Worm (Caenorhabditis elegans) whole organism, late embryonic: ENCODE data around the gene gex-3.

Experiments
- C08G9.2 ChIP-seq: sonication (generic microtip); optimal IDR thresholded peaks from 2 replicates; lab custom pipeline; 2016; ENCODE audit warnings: mild to moderate bottlenecking, missing genetic modification characterization, moderate library complexity, missing compliant biosample characterization
- F13H6.1 ChIP-seq: sonication (generic microtip); optimal IDR thresholded peaks from 2 replicates; lab custom pipeline; 2016; ENCODE audit warnings: missing genetic modification characterization, missing compliant biosample characterization
- T23F11.4 ChIP-seq: fragments of 200-800 bp; sonication (Bioruptor generic); optimal IDR thresholded peaks from 2 replicates; lab custom pipeline; 2018; ENCODE audit warnings: mild to moderate bottlenecking, missing genetic modification characterization, missing compliant biosample characterization
- Y22D7AL.16 ChIP-seq: sonication (generic microtip); optimal IDR thresholded peaks from 2 replicates; lab custom pipeline; 2016; ENCODE audit warnings: missing genetic modification characterization, missing compliant biosample characterization
- ama-1 ChIP-seq: fragments of 150-350 bp; optimal IDR thresholded peaks from 2 replicates; lab custom pipeline; 2014
- ceh-14 ChIP-seq: sonication (generic microtip); optimal IDR thresholded peaks from 2 replicates; lab custom pipeline; 2016; ENCODE audit warnings: missing genotype, missing genetic modification characterization, missing compliant biosample characterization
- ceh-18 ChIP-seq: sonication (generic microtip); optimal IDR thresholded peaks from 2 replicates; lab custom pipeline; 2016; ENCODE audit warnings: missing genetic modification characterization, missing compliant biosample characterization
- ceh-2 ChIP-seq: sonication (generic microtip); optimal IDR thresholded peaks from 2 replicates; lab custom pipeline; 2016; ENCODE audit warnings: missing genotype, missing genetic modification characterization, missing compliant biosample characterization
- ceh-22 ChIP-seq: sonication (generic microtip); optimal IDR thresholded peaks from 2 replicates; lab custom pipeline; 2017; ENCODE audit warnings: missing biosample characterization, missing genetic modification characterization
- ceh-24 ChIP-seq: sonication (generic microtip); optimal IDR thresholded peaks from 2 replicates; lab custom pipeline; 2016; ENCODE audit warnings: mild to moderate bottlenecking, missing genetic modification characterization, missing compliant biosample characterization
- ceh-30 ChIP-seq: fragments of 150-350 bp; optimal IDR thresholded peaks from 2 replicates; lab custom pipeline; 2014; ENCODE audit warnings: missing biosample characterization, missing genetic modification characterization
- ceh-31 ChIP-seq: sonication (generic microtip); optimal IDR thresholded peaks from 2 replicates; lab custom pipeline; 2016; ENCODE audit warnings: missing genetic modification characterization, missing compliant biosample characterization
- ceh-34 ChIP-seq: sonication (generic microtip); optimal IDR thresholded peaks from 2 replicates; lab custom pipeline; 2016; ENCODE audit warnings: mild to moderate bottlenecking, missing genetic modification characterization, missing compliant biosample characterization
- ceh-6 ChIP-seq: fragments of 200-800 bp; sonication (Bioruptor generic); optimal IDR thresholded peaks from 2 replicates; lab custom pipeline; 2018; ENCODE audit warnings: mild to moderate bottlenecking, missing genetic modification characterization, missing compliant biosample characterization
- ceh-9 ChIP-seq: sonication (generic microtip); optimal IDR thresholded peaks from 2 replicates; lab custom pipeline; 2016; ENCODE audit warnings: mild to moderate bottlenecking, missing genetic modification characterization, inconsistent platforms, missing compliant biosample characterization
- che-1 ChIP-seq: sonication (generic microtip); optimal IDR thresholded peaks from 2 replicates; lab custom pipeline; 2016; ENCODE audit warnings: mild to moderate bottlenecking, missing genetic modification characterization, missing compliant biosample characterization
- dve-1 ChIP-seq: sonication (generic microtip); optimal IDR thresholded peaks from 2 replicates; lab custom pipeline; 2017; ENCODE audit warnings: antibody characterized with exemption, mild to moderate bottlenecking, missing genetic modification characterization, missing compliant biosample characterization
- elt-2 ChIP-seq: sonication (generic microtip); optimal IDR thresholded peaks from 2 replicates; lab custom pipeline; 2016; ENCODE audit warnings: missing genetic modification reagents, missing genetic modification characterization, missing compliant biosample characterization
- ets-4 ChIP-seq: sonication (generic microtip); optimal IDR thresholded peaks from 2 replicates; lab custom pipeline; 2016; ENCODE audit warnings: missing genetic modification characterization, missing compliant biosample characterization
- eyg-1 ChIP-seq: sonication (generic microtip); optimal IDR thresholded peaks from 2 replicates; lab custom pipeline; 2016; ENCODE audit warnings: missing genotype, missing genetic modification characterization, missing compliant biosample characterization
- fax-1 ChIP-seq: sonication (generic microtip); optimal IDR thresholded peaks from 2 replicates; lab custom pipeline; 2016; ENCODE audit warnings: missing genotype, missing genetic modification characterization, missing compliant biosample characterization
- fkh-6 ChIP-seq: sonication (generic microtip); optimal IDR thresholded peaks from 2 replicates; lab custom pipeline; 2016; ENCODE audit warnings: missing genetic modification characterization, missing compliant biosample characterization
- hlh-13 ChIP-seq: fragments of 200-800 bp; sonication (Bioruptor generic); optimal IDR thresholded peaks from 2 replicates; lab custom pipeline; 2018; ENCODE audit warnings: mild to moderate bottlenecking, missing genetic modification characterization, missing compliant biosample characterization
- hlh-30 ChIP-seq: sonication (generic microtip); optimal IDR thresholded peaks from 2 replicates; lab custom pipeline; 2017; ENCODE audit warnings: antibody characterized with exemption, missing genetic modification characterization, missing compliant biosample characterization; ENCODE audit not compliant: insufficient read depth
- hlh-6 ChIP-seq: sonication (generic microtip); optimal IDR thresholded peaks from 2 replicates; lab custom pipeline; 2016; ENCODE audit warnings: missing genotype, missing genetic modification characterization, missing compliant biosample characterization
- hlh-8 ChIP-seq: sonication (generic microtip); optimal IDR thresholded peaks from 2 replicates; lab custom pipeline; 2016; ENCODE audit warnings: missing genotype, missing genetic modification characterization, missing compliant biosample characterization
- lim-6 ChIP-seq: sonication (generic microtip); optimal IDR thresholded peaks from 2 replicates; lab custom pipeline; 2016; ENCODE audit warnings: missing genetic modification characterization, missing compliant biosample characterization
- lin-11 ChIP-seq: fragments of 200-800 bp; sonication (Bioruptor generic); optimal IDR thresholded peaks from 2 replicates; lab custom pipeline; 2018; ENCODE audit warnings: mild to moderate bottlenecking, missing genetic modification characterization, missing compliant biosample characterization
- madf-2 ChIP-seq: sonication (generic microtip); optimal IDR thresholded peaks from 2 replicates; lab custom pipeline; 2017; ENCODE audit warnings: missing genetic modification characterization, missing compliant biosample characterization
- nfya-1 ChIP-seq: sonication (generic microtip); optimal IDR thresholded peaks from 2 replicates; lab custom pipeline; 2017; ENCODE audit warnings: missing genetic modification characterization, mild to moderate bottlenecking, missing compliant biosample characterization, antibody characterized with exemption, moderate library complexity
- nhr-11 ChIP-seq: fragments of 150-350 bp; optimal IDR thresholded peaks from 2 replicates; lab custom pipeline; 2014; ENCODE audit warnings: missing biosample characterization, missing genetic modification characterization
- npax-4 ChIP-seq: sonication (generic microtip); optimal IDR thresholded peaks from 2 replicates; lab custom pipeline; 2016; ENCODE audit warnings: missing genetic modification characterization, missing compliant biosample characterization
- pag-3 ChIP-seq: sonication (generic microtip); optimal IDR thresholded peaks from 2 replicates; lab custom pipeline; 2016; ENCODE audit warnings: missing compliant biosample characterization, missing genetic modification characterization, borderline replicate concordance
- pax-1 ChIP-seq: fragments of 150-350 bp; optimal IDR thresholded peaks from 2 replicates; lab custom pipeline; 2014; ENCODE audit warnings: missing biosample characterization, missing genetic modification characterization
- pha-2 ChIP-seq: sonication (generic microtip); optimal IDR thresholded peaks from 2 replicates; lab custom pipeline; 2017; ENCODE audit warnings: mild to moderate bottlenecking, missing genetic modification characterization, missing compliant biosample characterization
- pha-4 ChIP-seq: fragments of 150-350 bp; optimal IDR thresholded peaks from 2 replicates; lab custom pipeline; 2018; ENCODE audit warnings: missing biosample characterization, missing genetic modification reagents, missing genetic modification characterization
- pqm-1 ChIP-seq: sonication (generic microtip); optimal IDR thresholded peaks from 2 replicates; lab custom pipeline; 2016; ENCODE audit warnings: missing genetic modification characterization, missing compliant biosample characterization
- ref-2 ChIP-seq: sonication (generic microtip); optimal IDR thresholded peaks from 2 replicates; lab custom pipeline; 2016; ENCODE audit warnings: missing genetic modification characterization, missing compliant biosample characterization
- rnt-1 ChIP-seq: sonication (generic microtip); optimal IDR thresholded peaks from 2 replicates; lab custom pipeline; 2016; ENCODE audit warnings: missing genetic modification characterization, missing compliant biosample characterization
- sdc-2 ChIP-seq: sonication (generic microtip); optimal IDR thresholded peaks from 2 replicates; lab custom pipeline; 2016; ENCODE audit warnings: missing genotype, missing genetic modification characterization, missing compliant biosample characterization
- sox-4 ChIP-seq: sonication (generic microtip); optimal IDR thresholded peaks from 2 replicates; lab custom pipeline; 2017; ENCODE audit warnings: mild to moderate bottlenecking, missing genetic modification characterization, inconsistent platforms, missing compliant biosample characterization
- syd-9 ChIP-seq: sonication (generic microtip); optimal IDR thresholded peaks from 2 replicates; lab custom pipeline; 2016; ENCODE audit warnings: mild to moderate bottlenecking, missing genetic modification characterization, moderate library complexity, missing compliant biosample characterization
- tbx-2 ChIP-seq: sonication (generic microtip); optimal IDR thresholded peaks from 2 replicates; lab custom pipeline; 2016; ENCODE audit warnings: missing genetic modification characterization, missing compliant biosample characterization
- tbx-7 ChIP-seq: sonication (generic microtip); optimal IDR thresholded peaks from 2 replicates; lab custom pipeline; 2016; ENCODE audit warnings: missing genotype, missing genetic modification characterization, missing compliant biosample characterization
- ttx-3 ChIP-seq: sonication (generic microtip); optimal IDR thresholded peaks from 2 replicates; lab custom pipeline; 2016; ENCODE audit warnings: missing genetic modification reagents, missing genetic modification characterization, missing compliant biosample characterization
- unc-3 ChIP-seq, 2 experiments: fragments of 200-800 bp in 1 of 2; sonication (Bioruptor generic) in 1 of 2; sonication (generic microtip) in 1 of 2; conservative IDR thresholded peaks in 1 of 2; optimal IDR thresholded peaks in 1 of 2; 2 replicates each; pipeline versions ENCODE4 v1.3.6 to Lab custom; 2016 to 2022; ENCODE audit warnings: missing compliant biosample characterization in 2 of 2, missing genetic modification characterization in 2 of 2, missing genetic modification reagents in 1 of 2
- unc-42 ChIP-seq: sonication (generic microtip); optimal IDR thresholded peaks from 2 replicates; lab custom pipeline; 2016; ENCODE audit warnings: missing genotype, missing genetic modification characterization, missing compliant biosample characterization
- unc-55 ChIP-seq: sonication (generic microtip); optimal IDR thresholded peaks from 2 replicates; lab custom pipeline; 2017; ENCODE audit warnings: missing biosample characterization, missing genetic modification reagents, missing genetic modification characterization
- unc-86 ChIP-seq: sonication (generic microtip); optimal IDR thresholded peaks from 2 replicates; lab custom pipeline; 2016; ENCODE audit warnings: missing genetic modification characterization, missing compliant biosample characterization
- zip-5 ChIP-seq: sonication (generic microtip); optimal IDR thresholded peaks from 2 replicates; lab custom pipeline; 2016; ENCODE audit warnings: missing genetic modification characterization, missing compliant biosample characterization
- ztf-16 ChIP-seq: sonication (generic microtip); optimal IDR thresholded peaks from 2 replicates; lab custom pipeline; 2017; ENCODE audit warnings: missing genetic modification characterization, missing compliant biosample characterization

gex-3 gene

DNA sequence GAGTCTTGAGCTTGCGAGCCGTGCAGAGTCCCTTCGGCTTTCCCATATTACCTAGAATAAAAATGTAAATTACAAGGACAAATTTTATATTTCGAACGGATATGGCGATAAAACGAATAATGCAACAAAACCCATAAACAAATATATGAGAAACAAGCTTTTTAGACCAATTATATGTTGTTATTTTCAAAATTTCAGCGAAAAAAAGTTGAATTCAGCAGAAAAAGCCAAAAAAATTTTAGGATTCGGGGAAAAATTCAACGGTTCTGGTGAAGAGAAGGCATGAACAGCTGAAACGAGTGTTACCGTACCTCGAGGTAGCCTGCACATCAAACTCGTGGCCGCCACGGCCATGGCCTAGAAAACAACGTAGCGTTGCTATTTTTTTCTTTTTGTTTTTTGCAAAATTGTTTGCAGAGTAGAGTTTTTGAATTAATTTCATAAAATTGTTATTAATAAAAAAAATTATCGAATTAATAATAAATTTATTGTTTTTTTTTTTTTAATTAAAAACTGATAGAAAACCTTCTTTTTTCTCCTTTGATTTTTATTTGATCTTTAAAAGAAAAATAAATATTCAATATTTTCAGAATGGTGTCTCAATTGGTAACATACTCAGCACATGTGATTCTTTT, 13.1 kb upstream of the gex-3 start, which contains the start of the genes rps-23 and dpm-3:
TSS of gene rps-23 (minus strand) at position 51 of the 635 bp plus-strand sequence.
TSS of gene dpm-3 (plus strand) at position 585 of the 635 bp plus-strand sequence.
- TF ChIP-seq pax-1 (tag; lab: Kevin White, UChicago) (peak; percentile 69), ama-1 (lab: Kevin White, UChicago) (no peak), pqm-1 (peak; percentile 49), hlh-6 (peak; percentile 20), nfya-1 (peak; percentile 90), T23F11.4 (GFP tag; lab: Kevin White, UChicago) (peak; percentile 10), lin-11 (no peak), che-1 (tag; lab: Kevin White, UChicago) (peak; percentile 26), zip-5 (tag; lab: Kevin White, UChicago) (peak; percentile 94), eyg-1 (tag; lab: Kevin White, UChicago) (peak; percentile 19), unc-86 (tag; lab: Kevin White, UChicago) (peak; percentile 48), syd-9 (tag; lab: Kevin White, UChicago) (no peak), unc-3 (GFP tag; conservative IDR thresholded peaks at IDR 0.05; lab: Robert Waterston, UW) (0 out of 2 replicates have a peak, but pooled peaks have one; percentile 22), unc-3 (tag; optimal IDR thresholded peaks at IDR 0.05; lab: Kevin White, UChicago) (no peak), fax-1 (tag; lab: Kevin White, UChicago) (peak; percentile 76), madf-2 (tag; lab: Kevin White, UChicago) (peak; percentile 72), pha-2 (tag; lab: Kevin White, UChicago) (peak; percentile 65), F13H6.1 (peak; percentile 37), npax-4 (tag; lab: Kevin White, UChicago) (no peak), ceh-2 (tag; lab: Kevin White, UChicago) (peak; percentile 90), sox-4 (tag; lab: Kevin White, UChicago) (no peak), ceh-34 (peak; percentile 67), rnt-1 (tag; lab: Kevin White, UChicago) (peak; percentile 82), ets-4 (peak; percentile 93), ceh-6 (no peak), nhr-11 (tag; lab: Kevin White, UChicago) (no peak), tbx-2 (peak; percentile 93), ceh-22 (tag; lab: Kevin White, UChicago) (no peak), ceh-31 (tag; lab: Kevin White, UChicago) (peak; percentile 95), hlh-13 (peak; percentile 57), hlh-30 (peak; percentile 69), unc-55 (GFP tag; lab: Kevin White, UChicago) (peak; percentile 46), pha-4 (tag; lab: Kevin White, UChicago) (no peak), ttx-3 (tag; lab: Kevin White, UChicago) (peak; percentile 36), sdc-2 (tag; lab: Kevin White, UChicago) (peak; percentile 6), tbx-7 (tag; lab: Kevin White, UChicago) (peak; percentile 64), dve-1 (tag; lab: Kevin White, UChicago) (peak; percentile 62), elt-2 (tag; lab: Kevin White, UChicago) (peak; percentile 70), ref-2 (tag; lab: Kevin White, UChicago) (peak; percentile 70), lim-6 (tag; lab: Kevin White, UChicago) (peak; percentile 84), ceh-9 (tag; lab: Kevin White, UChicago) (no peak), ceh-30 (tag; lab: Kevin White, UChicago) (peak; percentile 13), unc-42 (tag; lab: Kevin White, UChicago) (peak; percentile 69), hlh-8 (tag; lab: Kevin White, UChicago) (peak; percentile 75), fkh-6 (tag; lab: Kevin White, UChicago) (peak; percentile 76), pag-3 (tag; lab: Kevin White, UChicago) (no peak), Y22D7AL.16 (tag; lab: Kevin White, UChicago) (peak; percentile 58), ceh-14 (tag; lab: Kevin White, UChicago) (peak; percentile 35), ceh-24 (no peak), ztf-16 (tag; lab: Kevin White, UChicago) (peak; percentile 38), C08G9.2 (tag; lab: Kevin White, UChicago) (peak; percentile 92), ceh-18 (peak; percentile 64)
